Worm (Caenorhabditis elegans): ENCODE results near the gene gtf-2H4.

Gene gtf-2H4

DNA sequence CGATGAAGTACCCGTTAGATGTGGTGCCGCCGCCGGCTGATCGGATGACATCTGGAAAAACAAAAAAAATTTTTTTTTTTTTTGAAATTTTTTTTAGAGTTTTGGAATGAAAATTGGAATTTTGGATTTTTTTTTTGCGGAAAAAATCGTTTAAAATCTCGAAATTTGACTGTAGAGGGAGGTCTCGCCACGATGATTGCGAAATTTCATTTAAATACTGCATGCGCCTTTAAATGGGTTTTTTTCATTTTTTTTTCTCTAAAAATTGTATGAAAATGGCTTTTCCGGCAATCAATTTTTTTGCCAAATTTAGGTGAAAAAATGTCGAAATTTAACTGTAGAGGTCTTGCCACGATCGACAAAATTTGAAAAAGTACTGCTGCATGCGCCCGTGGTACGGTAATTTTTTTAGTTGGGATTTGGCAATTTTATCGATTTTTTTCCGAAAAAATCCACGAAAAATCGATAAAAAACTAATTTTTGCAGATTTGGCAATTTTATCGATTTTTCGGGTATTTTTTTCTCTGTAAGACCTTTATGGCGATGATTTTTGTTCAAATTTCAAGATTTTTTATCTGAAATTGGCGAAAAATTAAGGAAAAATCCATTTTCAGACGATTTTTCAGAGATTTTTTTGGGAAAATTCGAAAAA, at the start of gene gtf-2H4:
Gene gtf-2H4 (minus strand): TSS at position 51 of the 652 bp plus-strand sequence.
- TF ChIP-seq W03F9.2 (tag; optimal IDR thresholded peaks at IDR 0.05) (no peak), him-1 (tag; optimal IDR thresholded peaks at IDR 0.05) (no peak), dao-5 (tag; optimal IDR thresholded peaks at IDR 0.05) (no peak)

DNA sequence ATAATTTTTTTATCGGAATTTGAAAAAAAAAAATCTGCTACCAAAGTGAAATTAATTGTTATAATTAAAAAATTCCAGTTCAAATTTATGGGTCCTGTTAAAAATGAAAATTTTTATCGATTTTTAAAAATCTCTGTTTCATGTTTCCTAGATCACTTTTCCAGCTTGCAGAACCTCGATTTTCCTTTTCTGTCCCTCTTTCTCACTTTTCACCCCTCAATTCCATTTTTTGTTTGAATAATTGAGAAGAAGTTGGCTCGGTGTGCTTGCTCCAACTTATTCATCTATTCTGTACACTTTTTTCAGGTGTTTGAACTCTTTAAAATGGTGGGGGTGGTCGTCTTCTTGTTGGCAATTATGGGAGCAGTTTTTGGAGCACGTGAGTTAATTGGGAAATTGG, 44.3 kb upstream of the gtf-2H4 start, which contains the start of gene acr-24:
Gene acr-24 (plus strand): TSS at position 301 of the 400 bp plus-strand sequence.
- TF ChIP-seq him-1 (tag; optimal IDR thresholded peaks at IDR 0.05) (no peak), W03F9.2 (tag; optimal IDR thresholded peaks at IDR 0.05) (no peak), dao-5 (tag; optimal IDR thresholded peaks at IDR 0.05) (no peak)

DNA sequence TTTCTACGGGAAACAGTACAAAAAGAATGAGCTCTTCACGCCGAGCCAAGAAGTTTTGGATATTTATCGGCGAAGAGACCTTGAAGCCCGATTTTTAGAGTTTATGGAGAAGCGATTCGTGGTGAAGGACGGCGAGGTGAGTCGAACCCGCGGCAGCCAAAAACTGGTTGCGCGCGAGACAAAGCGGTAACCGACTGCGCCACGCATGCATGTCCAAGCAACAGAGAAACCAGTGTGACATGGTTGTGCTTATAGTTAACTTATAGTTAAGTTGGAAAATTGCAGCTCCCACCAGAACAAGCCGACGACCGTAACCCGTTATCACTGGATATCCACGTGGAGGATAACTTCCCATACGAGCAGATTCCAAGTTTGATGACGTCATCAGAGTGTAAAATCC, 23.4 kb upstream of the gtf-2H4 start:
- TF ChIP-seq dao-5 (tag; optimal IDR thresholded peaks at IDR 0.05) (no peak), him-1 (tag; optimal IDR thresholded peaks at IDR 0.05) (no peak), W03F9.2 (tag; optimal IDR thresholded peaks at IDR 0.05) (no peak)

DNA sequence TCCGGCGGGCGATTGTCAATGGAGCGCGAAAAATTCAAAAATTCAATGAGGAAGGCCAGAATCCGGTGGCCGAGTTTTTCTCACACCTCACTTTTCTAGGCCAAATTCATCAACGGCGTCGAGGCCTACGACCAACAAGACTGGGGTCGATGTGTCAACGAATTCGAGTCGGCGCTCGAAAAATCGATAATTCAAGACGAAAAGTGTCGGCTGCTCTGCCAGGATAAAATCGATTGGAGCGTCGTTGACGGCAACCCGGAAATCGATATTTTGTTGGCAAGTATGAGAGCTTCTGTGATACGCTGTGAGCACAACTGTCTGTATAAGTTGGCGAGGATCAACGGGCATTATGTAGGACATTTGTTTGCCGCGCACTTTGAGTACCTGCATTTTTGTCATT, 22.8 kb upstream of the gtf-2H4 start:
- no peak for TF ChIP-seq dao-5 (tag; optimal IDR thresholded peaks at IDR 0.05)
- no peak for TF ChIP-seq him-1 (tag; optimal IDR thresholded peaks at IDR 0.05)
- no peak for TF ChIP-seq W03F9.2 (tag; optimal IDR thresholded peaks at IDR 0.05)

DNA sequence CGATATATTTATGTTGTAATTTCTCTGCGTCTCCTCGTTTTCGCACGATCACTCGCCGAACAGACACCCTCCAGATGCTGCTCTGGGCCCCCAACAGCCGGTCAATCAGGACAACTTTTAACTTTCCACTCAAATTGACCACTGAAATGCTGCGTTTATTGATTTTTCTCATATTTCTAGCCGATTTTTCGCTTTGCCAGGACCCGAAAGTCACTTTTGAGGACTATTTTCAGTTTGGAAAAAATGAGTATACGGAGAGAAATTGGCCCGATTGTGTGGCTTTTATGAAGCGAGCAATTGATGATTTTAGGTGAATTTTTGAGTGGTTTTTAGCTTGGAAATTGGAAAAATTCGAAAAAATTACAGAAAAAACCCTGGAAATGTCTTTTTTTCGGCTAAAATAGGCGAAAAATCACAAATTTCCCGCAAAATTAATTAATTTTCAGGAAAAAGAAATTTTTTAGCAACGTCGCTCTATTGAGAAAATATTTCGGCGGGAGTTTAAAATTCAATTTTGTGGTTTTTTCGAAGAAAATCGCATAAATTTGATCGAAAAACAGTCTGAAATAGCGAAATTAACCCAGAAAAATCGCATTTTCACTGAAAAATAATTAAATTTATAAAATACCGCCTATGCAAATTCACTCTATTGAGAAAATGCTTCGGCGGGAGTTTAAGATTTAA, 20.7 kb upstream of the gtf-2H4 start, which contains the start of gene Y73F8A.26:
Gene Y73F8A.26 (plus strand): TSS at position 73 of the 684 bp plus-strand sequence.
- TF ChIP-seq him-1 (tag; optimal IDR thresholded peaks at IDR 0.05) (no peak), dao-5 (tag; optimal IDR thresholded peaks at IDR 0.05) (no peak), W03F9.2 (tag; optimal IDR thresholded peaks at IDR 0.05) (no peak)

DNA sequence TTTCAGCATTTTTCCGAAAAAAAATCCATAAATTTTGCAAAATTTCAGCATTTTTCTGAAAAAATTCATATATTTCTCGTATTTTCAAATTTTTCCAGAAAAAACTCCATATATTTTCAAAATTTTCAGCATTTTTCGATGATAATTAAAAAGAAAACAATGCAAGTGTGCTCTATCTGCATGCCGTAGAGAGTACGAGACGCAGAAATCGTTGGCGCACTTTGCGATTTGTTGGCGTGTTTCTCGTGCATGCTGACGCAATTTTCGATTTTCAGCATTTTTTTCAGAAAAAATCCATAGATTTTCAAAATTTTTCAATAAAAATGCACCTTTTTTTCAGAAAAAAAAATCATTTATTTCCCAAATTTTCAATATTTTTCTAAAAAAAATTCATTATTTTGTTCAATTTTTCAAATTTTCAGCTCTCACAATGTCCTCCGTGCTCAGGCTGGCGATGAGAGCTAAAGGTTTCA, 19.4 kb upstream of the gtf-2H4 start, which contains the start of gene Y73F8A.27:
Gene Y73F8A.27 (plus strand): TSS at position 423 of the 473 bp plus-strand sequence.
- peak; percentile 49 for TF ChIP-seq him-1 (tag; optimal IDR thresholded peaks at IDR 0.05)
- TF ChIP-seq W03F9.2 (tag; optimal IDR thresholded peaks at IDR 0.05), result peak; percentile 94
- TF ChIP-seq dao-5 (tag; optimal IDR thresholded peaks at IDR 0.05), result no peak

DNA sequence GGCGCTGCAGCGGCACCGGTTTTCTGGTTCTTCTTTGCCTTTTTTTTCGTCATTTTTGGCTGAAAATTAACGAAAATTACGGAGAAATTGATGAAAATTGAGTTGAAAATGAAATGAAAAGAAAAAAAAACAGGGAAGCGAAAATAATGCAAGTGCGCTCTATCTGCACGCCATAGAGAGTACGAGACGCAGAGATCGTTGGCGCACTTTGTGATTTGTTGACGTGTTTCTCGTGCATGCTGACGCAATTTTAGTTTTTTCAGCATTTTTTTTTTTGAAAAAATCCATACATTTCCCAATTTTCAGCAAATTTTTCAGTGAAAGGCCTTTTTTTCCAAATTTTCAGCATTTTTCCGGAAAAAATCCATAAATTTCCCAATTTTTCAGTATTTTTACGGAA, 18.4 kb upstream of the gtf-2H4 start, which contains the start of gene ntl-11:
Gene ntl-11 (minus strand): TSS at position 66 of the 400 bp plus-strand sequence.
- TF ChIP-seq dao-5 (tag; optimal IDR thresholded peaks at IDR 0.05) (no peak), him-1 (tag; optimal IDR thresholded peaks at IDR 0.05) (peak; percentile 62), W03F9.2 (tag; optimal IDR thresholded peaks at IDR 0.05) (peak; percentile 97)

DNA sequence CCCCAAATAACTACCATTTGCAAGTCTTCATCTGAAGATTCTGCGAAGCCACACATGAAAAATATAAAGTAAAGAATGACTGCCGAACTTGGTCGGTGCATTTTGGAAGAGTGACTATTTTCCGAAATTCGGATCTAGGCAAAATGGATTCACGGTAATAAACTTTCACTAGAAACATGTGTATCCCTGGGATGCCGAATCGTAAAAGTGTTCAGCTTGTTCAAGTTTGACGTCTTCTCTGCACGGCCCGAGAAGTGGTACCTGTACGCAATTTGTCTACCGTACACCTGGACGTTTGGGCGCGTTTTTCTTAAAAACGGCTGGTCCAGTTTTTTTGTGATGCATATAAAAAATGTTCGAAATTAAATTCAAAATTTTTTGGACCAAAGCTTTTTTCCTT, 8.5 kb downstream of the gtf-2H4 start, which contains the start of gene Y73F8A.23:
Gene Y73F8A.23 (minus strand): TSS at position 101 of the 400 bp plus-strand sequence.
- no peak for TF ChIP-seq dao-5 (tag; optimal IDR thresholded peaks at IDR 0.05)
- TF ChIP-seq him-1 (tag; optimal IDR thresholded peaks at IDR 0.05), result no peak
- no peak for TF ChIP-seq W03F9.2 (tag; optimal IDR thresholded peaks at IDR 0.05)

DNA sequence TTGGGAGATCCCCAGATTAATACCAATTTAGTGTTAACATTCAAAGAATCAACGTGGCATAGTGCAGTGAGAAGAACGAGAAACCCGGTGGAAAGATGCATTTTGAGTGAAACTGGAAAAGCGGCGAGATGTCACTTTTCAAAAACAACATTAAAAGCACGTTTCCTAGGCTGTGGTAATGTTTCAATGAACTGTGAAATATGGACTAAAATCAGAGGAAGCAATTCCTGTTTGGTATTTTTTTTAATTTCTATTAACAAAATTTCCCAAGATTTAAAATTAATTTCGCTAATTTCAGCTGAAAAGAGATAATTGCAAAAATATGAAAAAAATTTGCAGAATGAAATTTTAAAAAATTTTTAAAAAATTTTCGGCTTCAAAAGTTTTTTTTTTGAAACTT, 11.7 kb downstream of the gtf-2H4 start, which contains the start of gene Y73F8A.22:
Gene Y73F8A.22 (minus strand): TSS at position 101 of the 400 bp plus-strand sequence.
- no peak for TF ChIP-seq W03F9.2 (tag; optimal IDR thresholded peaks at IDR 0.05)
- TF ChIP-seq him-1 (tag; optimal IDR thresholded peaks at IDR 0.05), result no peak
- TF ChIP-seq dao-5 (tag; optimal IDR thresholded peaks at IDR 0.05), result no peak

DNA sequence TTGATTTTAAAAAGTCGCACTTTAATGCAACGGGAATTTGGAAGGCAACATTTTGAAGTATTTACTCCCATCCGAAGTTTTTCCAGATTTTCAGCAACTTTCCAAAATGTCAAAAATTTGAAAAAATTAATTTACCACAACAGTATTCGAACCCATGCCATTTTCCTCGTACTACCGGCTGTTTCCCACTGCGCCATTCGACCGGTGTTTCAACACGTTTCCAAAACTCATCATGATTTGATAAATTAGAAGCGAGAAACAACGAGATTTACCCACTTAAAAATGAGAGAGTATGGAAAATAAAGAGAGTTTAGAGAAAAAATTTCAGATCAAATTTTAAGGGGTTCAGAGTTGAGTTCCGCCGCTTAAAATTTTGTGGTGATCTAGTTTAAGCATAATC, 19.2 kb downstream of the gtf-2H4 start:
- TF ChIP-seq him-1 (tag; optimal IDR thresholded peaks at IDR 0.05), result no peak
- TF ChIP-seq dao-5 (tag; optimal IDR thresholded peaks at IDR 0.05), result no peak
- TF ChIP-seq W03F9.2 (tag; optimal IDR thresholded peaks at IDR 0.05), result no peak

DNA sequence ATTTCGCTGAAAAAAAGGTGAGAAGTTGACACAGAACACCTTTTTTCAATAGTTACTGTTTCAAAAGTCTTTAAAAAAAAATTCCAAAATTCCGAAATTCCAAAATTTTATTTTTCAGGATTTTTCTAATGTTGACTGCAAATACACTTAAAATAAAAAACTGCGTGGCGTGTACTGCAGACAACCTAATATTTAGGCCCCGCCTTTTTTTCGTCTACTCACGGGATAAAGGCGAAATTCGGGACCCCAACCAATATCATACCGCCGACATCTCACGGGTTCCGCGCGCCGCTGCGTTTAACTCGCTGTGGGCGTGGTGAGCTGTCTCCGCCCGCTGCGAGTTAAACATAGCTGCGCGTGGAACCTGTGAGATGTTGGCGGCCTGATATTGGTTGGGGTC, 50.4 kb downstream of the gtf-2H4 start:
- TF ChIP-seq him-1 (tag; optimal IDR thresholded peaks at IDR 0.05), result no peak
- TF ChIP-seq W03F9.2 (tag; optimal IDR thresholded peaks at IDR 0.05), result no peak
- TF ChIP-seq dao-5 (tag; optimal IDR thresholded peaks at IDR 0.05), result no peak

DNA sequence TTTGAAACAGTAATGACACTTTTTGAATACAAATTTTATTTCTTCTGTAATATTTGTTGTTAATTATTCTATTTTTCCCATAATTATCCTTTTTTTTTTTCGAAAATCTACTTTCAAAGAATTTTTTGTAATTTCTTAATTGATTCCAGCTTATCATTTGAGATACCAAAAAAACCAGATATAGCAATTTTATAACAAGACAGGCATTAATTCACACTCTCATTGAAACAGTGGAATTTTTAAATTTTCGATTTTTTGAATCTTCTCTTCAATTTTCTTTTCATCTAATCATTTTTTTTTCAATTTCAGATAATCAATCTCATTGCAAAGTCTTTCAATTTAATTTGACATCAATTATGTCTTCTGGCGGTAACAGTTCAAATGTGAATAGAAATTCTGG, 53.0 kb downstream of the gtf-2H4 start, which contains the start of gene nhr-5:
Gene nhr-5 (plus strand): TSS at position 301 of the 400 bp plus-strand sequence.
- TF ChIP-seq dao-5 (tag; optimal IDR thresholded peaks at IDR 0.05), result no peak
- TF ChIP-seq him-1 (tag; optimal IDR thresholded peaks at IDR 0.05), result no peak

DNA sequence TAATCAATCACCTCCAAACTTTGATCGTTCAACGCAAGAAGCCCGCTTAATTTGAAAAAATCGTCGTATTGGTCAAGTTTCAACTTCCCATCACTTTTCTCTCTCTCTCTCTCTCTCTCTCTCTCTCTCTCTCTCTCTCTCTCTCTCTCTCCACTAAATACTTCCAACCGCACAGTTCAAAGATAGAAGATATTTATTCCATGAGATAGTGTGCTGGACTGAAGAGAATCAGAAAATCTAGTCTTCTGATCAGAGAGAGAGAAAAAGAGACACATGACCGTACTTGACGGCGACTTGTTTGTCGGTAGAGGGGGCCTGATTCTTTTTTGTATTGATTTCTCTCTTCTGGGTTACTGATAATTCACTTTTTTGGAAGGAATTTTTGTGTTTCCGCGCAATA, 54.3 kb downstream of the gtf-2H4 start:
- TF ChIP-seq him-1 (tag; optimal IDR thresholded peaks at IDR 0.05), result no peak
- TF ChIP-seq W03F9.2 (tag; optimal IDR thresholded peaks at IDR 0.05), result no peak
- TF ChIP-seq dao-5 (tag; optimal IDR thresholded peaks at IDR 0.05), result no peak
